Fruit fly (Drosophila melanogaster) whole organism, pupa: ENCODE results near the gene CG6067.

Experiments used
- CG8301 ChIP-seq: fragments of 200-800 bp; sonication (Bioruptor generic); optimal IDR thresholded peaks from 2 replicates; lab custom pipeline; 2018; ENCODE audit warnings: missing biosample characterization, mild to moderate bottlenecking, missing genetic modification characterization
- CG9948 ChIP-seq: fragments of 200-800 bp; sonication (Bioruptor generic); optimal IDR thresholded peaks from 2 replicates; lab custom pipeline; 2018; ENCODE audit warnings: missing biosample characterization, mild to moderate bottlenecking, missing genetic modification characterization, moderate library complexity
- EcR ChIP-seq: fragments of 200-800 bp; sonication (Bioruptor generic); optimal IDR thresholded peaks from 3 replicates; lab custom pipeline; 2019; ENCODE audit warnings: missing biosample characterization, missing genetic modification characterization, mild to moderate bottlenecking, moderate library complexity, missing genetic modification reagents
- Ets98B ChIP-seq: fragments of 200-800 bp; sonication (Bioruptor generic); IDR thresholded peaks from 2 replicates; pipeline ENCODE4 v1.3.6; 2022; ENCODE audit warnings: missing biosample characterization, missing genetic modification characterization
- rn ChIP-seq: fragments of 200-800 bp; sonication (Bioruptor generic); IDR thresholded peaks from 2 replicates; pipeline ENCODE4 v1.3.6; 2022; ENCODE audit warnings: missing biosample characterization, missing genetic modification characterization

dm6 chrX:5969860-5970665 lies 14.6 kb downstream of the CG6067 start:
- no peak for TF ChIP-seq EcR (GFP tag; lab: Kevin White, UChicago)
- TF ChIP-seq CG8301 (tag; lab: Kevin White, UChicago) = peak; percentile 25
- no peak for TF ChIP-seq Ets98B (GFP tag; lab: Robert Waterston, UW)
- TF ChIP-seq rn = peak; percentile 14; the same call in 1 of the 2 replicates
- peak; percentile 9 for TF ChIP-seq CG9948 (tag; lab: Kevin White, UChicago)
